Fruit fly (Drosophila melanogaster) whole organism, pupa: ENCODE results near the gene Eip75B.

Experiments used
- CG10348 ChIP-seq: fragments of 200-800 bp; sonication (Bioruptor generic); IDR thresholded peaks from 2 replicates; pipeline ENCODE4 v1.3.6; 2022; ENCODE audit warnings: missing biosample characterization, missing genetic modification characterization
- CG12605 ChIP-seq: fragments of 200-800 bp; sonication (Bioruptor generic); IDR thresholded peaks from 2 replicates; pipeline ENCODE4 v1.3.6; 2022; ENCODE audit warnings: missing biosample characterization, missing genetic modification characterization
- CG13204 ChIP-seq: fragments of 200-800 bp; sonication (Bioruptor generic); optimal IDR thresholded peaks from 2 replicates; lab custom pipeline; 2018; ENCODE audit warnings: missing biosample characterization, mild to moderate bottlenecking, missing genetic modification characterization, moderate library complexity
- CG14655 ChIP-seq: fragments of 200-800 bp; sonication (Bioruptor generic); optimal IDR thresholded peaks from 3 replicates; lab custom pipeline; 2017; ENCODE audit warnings: mild to moderate bottlenecking, missing biosample characterization, missing genetic modification reagents, missing genetic modification characterization
- CG15710 ChIP-seq: fragments of 200-800 bp; sonication (Bioruptor generic); optimal IDR thresholded peaks from 2 replicates; lab custom pipeline; 2018; ENCODE audit warnings: missing biosample characterization, mild to moderate bottlenecking, missing genetic modification characterization, moderate library complexity
- CG17806 ChIP-seq: fragments of 200-800 bp; sonication (Bioruptor generic); optimal IDR thresholded peaks from 2 replicates; lab custom pipeline; 2018; ENCODE audit warnings: missing biosample characterization, mild to moderate bottlenecking, missing genetic modification characterization, moderate library complexity
- CG32121 ChIP-seq: fragments of 200-800 bp; sonication (Bioruptor generic); IDR thresholded peaks from 2 replicates; pipeline ENCODE4 v1.3.6; 2022; ENCODE audit warnings: missing biosample characterization, missing genetic modification characterization
- CG34367 ChIP-seq: fragments of 200-800 bp; sonication (Bioruptor generic); optimal IDR thresholded peaks from 2 replicates; lab custom pipeline; 2018; ENCODE audit warnings: missing biosample characterization, mild to moderate bottlenecking, missing genetic modification characterization
- CG4496 ChIP-seq: fragments of 200-800 bp; sonication (Bioruptor generic); IDR thresholded peaks from 3 replicates; pipeline ENCODE4 v1.3.6; 2022; ENCODE audit warnings: missing biosample characterization, missing genetic modification characterization
- CG8159 ChIP-seq: fragments of 200-800 bp; sonication (Bioruptor generic); optimal IDR thresholded peaks from 3 replicates; lab custom pipeline; 2018; ENCODE audit warnings: missing biosample characterization, mild to moderate bottlenecking, missing genetic modification characterization, moderate library complexity
- CG8301 ChIP-seq: fragments of 200-800 bp; sonication (Bioruptor generic); optimal IDR thresholded peaks from 2 replicates; lab custom pipeline; 2018; ENCODE audit warnings: missing biosample characterization, mild to moderate bottlenecking, missing genetic modification characterization
- CG9948 ChIP-seq: fragments of 200-800 bp; sonication (Bioruptor generic); optimal IDR thresholded peaks from 2 replicates; lab custom pipeline; 2018; ENCODE audit warnings: missing biosample characterization, mild to moderate bottlenecking, missing genetic modification characterization, moderate library complexity
- D1 ChIP-seq: fragments of 200-800 bp; sonication (Bioruptor generic); optimal IDR thresholded peaks from 2 replicates; lab custom pipeline; 2018; ENCODE audit warnings: missing biosample characterization, mild to moderate bottlenecking, missing genetic modification characterization, moderate library complexity
- EcR ChIP-seq: fragments of 200-800 bp; sonication (Bioruptor generic); optimal IDR thresholded peaks from 3 replicates; lab custom pipeline; 2019; ENCODE audit warnings: missing biosample characterization, missing genetic modification characterization, mild to moderate bottlenecking, moderate library complexity, missing genetic modification reagents
- Ets98B ChIP-seq: fragments of 200-800 bp; sonication (Bioruptor generic); IDR thresholded peaks from 2 replicates; pipeline ENCODE4 v1.3.6; 2022; ENCODE audit warnings: missing biosample characterization, missing genetic modification characterization
- Pif1A ChIP-seq: fragments of 200-800 bp; sonication (Bioruptor generic); optimal IDR thresholded peaks from 3 replicates; lab custom pipeline; 2016; ENCODE audit warnings: missing biosample characterization, missing genetic modification characterization
- Pif1B ChIP-seq: fragments of 200-800 bp; sonication (Bioruptor generic); optimal IDR thresholded peaks from 3 replicates; lab custom pipeline; 2016; ENCODE audit warnings: missing biosample characterization, missing genetic modification characterization
- Snoo ChIP-seq: fragments of 200-800 bp; sonication (Bioruptor generic); optimal IDR thresholded peaks from 3 replicates; lab custom pipeline; 2017; ENCODE audit warnings: missing biosample characterization, mild to moderate bottlenecking, missing genetic modification characterization, inconsistent platforms
- fd96Ca ChIP-seq: fragments of 200-800 bp; sonication (Bioruptor generic); IDR thresholded peaks from 3 replicates; pipeline ENCODE4 v1.3.6; 2022; ENCODE audit warnings: missing biosample characterization, missing genetic modification characterization
- gl ChIP-seq: fragments of 200-800 bp; sonication (Bioruptor generic); optimal IDR thresholded peaks from 2 replicates; lab custom pipeline; 2018; ENCODE audit warnings: missing biosample characterization, mild to moderate bottlenecking, missing genetic modification characterization
- rn ChIP-seq: fragments of 200-800 bp; sonication (Bioruptor generic); IDR thresholded peaks from 2 replicates; pipeline ENCODE4 v1.3.6; 2022; ENCODE audit warnings: missing biosample characterization, missing genetic modification characterization

Eip75B gene

dm6 chr3L:18064632-18065482, at the start of gene Eip75B:
Gene Eip75B (minus strand): TSS chr3L:18064696.
- TF ChIP-seq Pif1B (GFP tag; lab: Kevin White, UChicago) (peak; percentile 18), CG9948 (tag; lab: Kevin White, UChicago) (peak; percentile 76), EcR (GFP tag; lab: Kevin White, UChicago) (peak; percentile 98), CG34367 (tag; lab: Kevin White, UChicago) (peak; percentile 47), CG32121 (GFP tag; lab: Robert Waterston, UW) (peak; percentile 51), CG13204 (GFP tag; lab: Kevin White, UChicago) (no peak), fd96Ca (GFP tag; lab: Robert Waterston, UW) (no peak), CG12605 (GFP tag; lab: Robert Waterston, UW) (peak; percentile 56; the same call in 1 of the 2 replicates), D1 (peak; percentile 78), CG8301 (tag; lab: Kevin White, UChicago) (peak; percentile 62), CG15710 (peak; percentile 66), CG10348 (GFP tag; lab: Robert Waterston, UW) (no peak), gl (tag; lab: Kevin White, UChicago) (no peak), CG17806 (tag; lab: Kevin White, UChicago) (peak; percentile 48), CG8159 (peak; percentile 80), rn (GFP tag; lab: Robert Waterston, UW) (no peak), Pif1A (GFP tag; lab: Kevin White, UChicago) (peak; percentile 17), Snoo (tag; lab: Kevin White, UChicago) (no peak), CG4496 (peak; percentile 72; the same call in 1 of the 3 replicates), Ets98B (GFP tag; lab: Robert Waterston, UW) (no peak), CG14655 (GFP tag; lab: Kevin White, UChicago) (peak; percentile 81)

dm6 chr3L:18112669-18113068, 48.2 kb upstream of the Eip75B start, which contains the start of the genes CG32195 and CG7341:
Gene CG32195 (plus strand): TSS chr3L:18112959.
Gene CG7341 (plus strand): TSS chr3L:18112959.
- TF ChIP-seq CG14655 (GFP tag; lab: Kevin White, UChicago) (no peak), rn (GFP tag; lab: Robert Waterston, UW) (no peak), Pif1B (GFP tag; lab: Kevin White, UChicago) (no peak), D1 (no peak), CG15710 (no peak), CG9948 (tag; lab: Kevin White, UChicago) (no peak), CG34367 (tag; lab: Kevin White, UChicago) (no peak), Snoo (tag; lab: Kevin White, UChicago) (no peak), CG32121 (GFP tag; lab: Robert Waterston, UW) (no peak), CG10348 (GFP tag; lab: Robert Waterston, UW) (no peak), CG12605 (GFP tag; lab: Robert Waterston, UW) (no peak), Pif1A (GFP tag; lab: Kevin White, UChicago) (no peak), gl (tag; lab: Kevin White, UChicago) (no peak), fd96Ca (GFP tag; lab: Robert Waterston, UW) (no peak), CG8159 (no peak), Ets98B (GFP tag; lab: Robert Waterston, UW) (no peak), CG8301 (tag; lab: Kevin White, UChicago) (no peak)

dm6 chr3L:18109459-18109863, 45.0 kb upstream of the Eip75B start, which contains the start of the genes Polr3D and mus304:
Gene Polr3D (minus strand): TSS chr3L:18109574.
Gene mus304 (plus strand): TSS chr3L:18109814.
- TF ChIP-seq CG13204 (GFP tag; lab: Kevin White, UChicago) (no peak), CG32121 (GFP tag; lab: Robert Waterston, UW) (0 out of 2 replicates have a peak, but pooled peaks have one; percentile 29), CG8159 (peak; percentile 20), CG4496 (no peak), CG15710 (peak; percentile 14), rn (GFP tag; lab: Robert Waterston, UW) (0 out of 2 replicates have a peak, but pooled peaks have one; percentile 12)

dm6 chr3L:18106021-18106944, 41.8 kb upstream of the Eip75B start, which contains the start of the genes CG13698 and mRpS26:
Gene CG13698 (minus strand): TSS chr3L:18106149.
Gene mRpS26 (plus strand): TSS chr3L:18106579.
- TF ChIP-seq fd96Ca (GFP tag; lab: Robert Waterston, UW), result peak; percentile 55; the same call in 1 of the 3 replicates
- TF ChIP-seq Pif1A (GFP tag; lab: Kevin White, UChicago), result no peak
- TF ChIP-seq CG13204 (GFP tag; lab: Kevin White, UChicago), result no peak
- TF ChIP-seq CG32121 (GFP tag; lab: Robert Waterston, UW), result peak; percentile 46
- TF ChIP-seq CG8159, result peak; percentile 71
- 0 out of 2 replicates have a peak, but pooled peaks have one; percentile 11 for TF ChIP-seq CG12605 (GFP tag; lab: Robert Waterston, UW)
- peak; percentile 62; the same call in 2 of the 3 replicates for TF ChIP-seq CG4496
- peak; percentile 45 for TF ChIP-seq Pif1B (GFP tag; lab: Kevin White, UChicago)
- TF ChIP-seq Snoo (tag; lab: Kevin White, UChicago), result peak; percentile 61
- no peak for TF ChIP-seq EcR (GFP tag; lab: Kevin White, UChicago)
- TF ChIP-seq CG14655 (GFP tag; lab: Kevin White, UChicago), result no peak
- no peak for TF ChIP-seq gl (tag; lab: Kevin White, UChicago)
- no peak for TF ChIP-seq CG10348 (GFP tag; lab: Robert Waterston, UW)
- TF ChIP-seq CG8301 (tag; lab: Kevin White, UChicago), result peak; percentile 45
- TF ChIP-seq CG15710, result peak; percentile 74
- TF ChIP-seq CG9948 (tag; lab: Kevin White, UChicago), result peak; percentile 51
- peak; percentile 56 for TF ChIP-seq Ets98B (GFP tag; lab: Robert Waterston, UW)
- no peak for TF ChIP-seq rn (GFP tag; lab: Robert Waterston, UW)
- TF ChIP-seq CG34367 (tag; lab: Kevin White, UChicago), result peak; percentile 47
- TF ChIP-seq D1, result peak; percentile 23
- peak; percentile 54 for TF ChIP-seq CG17806 (tag; lab: Kevin White, UChicago)
